Worm (Caenorhabditis elegans) whole organism, L2 larva: ENCODE results near the gene lron-10.

ENCODE experiments used
- C34F6.9 ChIP-seq: fragments of 150-350 bp; optimal IDR thresholded peaks from 2 replicates; lab custom pipeline; 2014; ENCODE audit warnings: missing biosample characterization, missing genetic modification characterization
- F13H6.1 ChIP-seq: sonication (generic microtip); optimal IDR thresholded peaks from 2 replicates; lab custom pipeline; 2016; ENCODE audit warnings: missing genetic modification characterization, missing compliant biosample characterization
- R02D3.7 ChIP-seq: fragments of 150-350 bp; optimal IDR thresholded peaks from 2 replicates; lab custom pipeline; 2014; ENCODE audit warnings: missing biosample characterization, missing genetic modification characterization
- Y55F3AM.14 ChIP-seq: fragments of 200-800 bp; sonication (Bioruptor generic); optimal IDR thresholded peaks from 2 replicates; lab custom pipeline; 2018; ENCODE audit warnings: mild to moderate bottlenecking, missing genetic modification characterization, missing compliant biosample characterization
- ZK546.5 ChIP-seq: sonication (generic microtip); optimal IDR thresholded peaks from 2 replicates; lab custom pipeline; 2017; ENCODE audit warnings: missing biosample characterization, missing genetic modification characterization
- alr-1 ChIP-seq: fragments of 150-350 bp; optimal IDR thresholded peaks from 2 replicates; lab custom pipeline; 2014; ENCODE audit warnings: missing biosample characterization, missing genetic modification characterization
- aly-2 ChIP-seq: fragments of 150-350 bp; optimal IDR thresholded peaks from 2 replicates; lab custom pipeline; 2014; ENCODE audit warnings: missing biosample characterization, missing genetic modification characterization
- ama-1 ChIP-seq: fragments of 150-350 bp; optimal IDR thresholded peaks from 2 replicates; lab custom pipeline; 2018; ENCODE audit warnings: inconsistent platforms
- blmp-1 ChIP-seq: sonication (generic microtip); optimal IDR thresholded peaks from 2 replicates; lab custom pipeline; 2017; ENCODE audit warnings: missing genetic modification characterization, mild to moderate bottlenecking, missing compliant biosample characterization, antibody characterized with exemption, moderate library complexity; ENCODE audit not compliant: insufficient read depth
- ceh-16 ChIP-seq: fragments of 150-350 bp; optimal IDR thresholded peaks from 2 replicates; lab custom pipeline; 2014; ENCODE audit warnings: missing biosample characterization, missing genetic modification characterization
- ceh-82 ChIP-seq: fragments of 150-350 bp; optimal IDR thresholded peaks from 2 replicates; lab custom pipeline; 2014; ENCODE audit warnings: missing biosample characterization, missing genetic modification characterization
- crh-2 ChIP-seq: sonication (generic microtip); optimal IDR thresholded peaks from 2 replicates; lab custom pipeline; 2017; ENCODE audit warnings: missing biosample characterization, missing genetic modification characterization
- dmd-4 ChIP-seq: sonication (generic microtip); optimal IDR thresholded peaks from 2 replicates; lab custom pipeline; 2017; ENCODE audit warnings: missing biosample characterization, missing genetic modification characterization
- egl-27 ChIP-seq: sonication (generic microtip); optimal IDR thresholded peaks from 3 replicates; lab custom pipeline; 2017; ENCODE audit warnings: missing biosample characterization, missing genetic modification reagents, missing genetic modification characterization
- elt-1 ChIP-seq: fragments of 150-350 bp; optimal IDR thresholded peaks from 2 replicates; lab custom pipeline; 2014; ENCODE audit warnings: missing biosample characterization, missing genetic modification characterization
- elt-3 ChIP-seq: sonication (generic microtip); optimal IDR thresholded peaks from 2 replicates; lab custom pipeline; 2017; ENCODE audit warnings: missing biosample characterization, missing genetic modification characterization
- fos-1 ChIP-seq: fragments of 150-350 bp; optimal IDR thresholded peaks from 2 replicates; lab custom pipeline; 2014; ENCODE audit warnings: missing biosample characterization, missing genetic modification characterization
- gmeb-1 ChIP-seq: fragments of 150-350 bp; optimal IDR thresholded peaks from 2 replicates; lab custom pipeline; 2014; ENCODE audit warnings: missing biosample characterization, missing genetic modification characterization
- lin-11 ChIP-seq: fragments of 150-350 bp; sonication (generic microtip); optimal IDR thresholded peaks from 2 replicates; lab custom pipeline; 2014; ENCODE audit warnings: missing biosample characterization, missing genetic modification characterization, inconsistent platforms, mixed read lengths
- lin-13 ChIP-seq: fragments of 150-350 bp; optimal IDR thresholded peaks from 2 replicates; lab custom pipeline; 2014; ENCODE audit warnings: missing biosample characterization, missing genetic modification reagents, missing genetic modification characterization
- lin-39 ChIP-seq: fragments of 150-350 bp; optimal IDR thresholded peaks from 2 replicates; lab custom pipeline; 2014; ENCODE audit warnings: missing biosample characterization, missing genetic modification reagents, missing genetic modification characterization
- lsy-2 ChIP-seq, 2 experiments: fragments of 150-350 bp in 1 of 2; sonication (generic microtip) in 1 of 2; optimal IDR thresholded peaks; 2 replicates each; lab custom pipeline; 2014 to 2017; ENCODE audit warnings: missing biosample characterization in 2 of 2, missing genetic modification characterization in 2 of 2
- mab-5 ChIP-seq: fragments of 150-350 bp; optimal IDR thresholded peaks from 2 replicates; lab custom pipeline; 2014; ENCODE audit warnings: missing biosample characterization, missing genetic modification characterization
- mbf-1 ChIP-seq: sonication (generic microtip); optimal IDR thresholded peaks from 2 replicates; lab custom pipeline; 2017; ENCODE audit warnings: missing biosample characterization, missing genetic modification characterization
- mdl-1 ChIP-seq, 2 experiments: fragments of 150-350 bp in 1 of 2; sonication (generic microtip) in 1 of 2; optimal IDR thresholded peaks; 2 replicates each; lab custom pipeline; 2017; ENCODE audit warnings: missing biosample characterization in 2 of 2, missing genetic modification characterization in 2 of 2
- nhr-10 ChIP-seq: sonication (generic microtip); optimal IDR thresholded peaks from 2 replicates; lab custom pipeline; 2017; ENCODE audit warnings: missing biosample characterization, missing genetic modification characterization
- nhr-11 ChIP-seq: fragments of 150-350 bp; optimal IDR thresholded peaks from 2 replicates; lab custom pipeline; 2014; ENCODE audit warnings: missing biosample characterization, missing genetic modification characterization
- nhr-12 ChIP-seq: fragments of 150-350 bp; optimal IDR thresholded peaks from 2 replicates; lab custom pipeline; 2014; ENCODE audit warnings: missing biosample characterization, missing genetic modification characterization
- nhr-129 ChIP-seq: fragments of 150-350 bp; optimal IDR thresholded peaks from 2 replicates; lab custom pipeline; 2014; ENCODE audit warnings: missing biosample characterization, missing genetic modification characterization
- nhr-21 ChIP-seq: fragments of 150-350 bp; optimal IDR thresholded peaks from 2 replicates; lab custom pipeline; 2014; ENCODE audit warnings: missing biosample characterization, missing genetic modification characterization
- nhr-23 ChIP-seq: fragments of 150-350 bp; optimal IDR thresholded peaks from 2 replicates; lab custom pipeline; 2014; ENCODE audit warnings: missing biosample characterization, missing genetic modification reagents, missing genetic modification characterization
- nhr-237 ChIP-seq: fragments of 150-350 bp; optimal IDR thresholded peaks from 2 replicates; lab custom pipeline; 2014; ENCODE audit warnings: missing biosample characterization, missing genetic modification characterization
- nhr-25 ChIP-seq: fragments of 150-350 bp; sonication (generic microtip); optimal IDR thresholded peaks from 3 replicates; lab custom pipeline; 2014; ENCODE audit warnings: missing biosample characterization, missing genetic modification characterization
- nhr-6 ChIP-seq: fragments of 150-350 bp; optimal IDR thresholded peaks from 2 replicates; lab custom pipeline; 2014; ENCODE audit warnings: missing biosample characterization, missing genetic modification characterization
- nhr-77 ChIP-seq: fragments of 150-350 bp; optimal IDR thresholded peaks from 2 replicates; lab custom pipeline; 2014; ENCODE audit warnings: missing biosample characterization, missing genetic modification characterization
- peb-1 ChIP-seq: fragments of 150-350 bp; optimal IDR thresholded peaks from 2 replicates; lab custom pipeline; 2014; ENCODE audit warnings: missing biosample characterization, missing genetic modification characterization
- sem-4 ChIP-seq: fragments of 150-350 bp; optimal IDR thresholded peaks from 2 replicates; lab custom pipeline; 2014; ENCODE audit warnings: missing biosample characterization, missing genetic modification reagents, missing genetic modification characterization
- skn-1 ChIP-seq: sonication (generic microtip); optimal IDR thresholded peaks from 2 replicates; lab custom pipeline; 2017; ENCODE audit warnings: missing biosample characterization, missing genetic modification characterization
- sma-3 ChIP-seq: sonication (generic microtip); optimal IDR thresholded peaks from 2 replicates; lab custom pipeline; 2016; ENCODE audit warnings: missing genetic modification reagents, missing genetic modification characterization, missing compliant biosample characterization
- sma-9 ChIP-seq, 2 experiments: fragments of 150-350 bp in 1 of 2; sonication (generic microtip) in 1 of 2; optimal IDR thresholded peaks; 2 replicates each; lab custom pipeline; 2014 to 2016; ENCODE audit warnings: missing genetic modification characterization in 2 of 2, mild to moderate bottlenecking in 1 of 2, missing biosample characterization in 1 of 2, missing compliant biosample characterization in 1 of 2, missing genetic modification reagents in 1 of 2, moderate library complexity in 1 of 2
- snpc-4 ChIP-seq: fragments of 150-350 bp; optimal IDR thresholded peaks from 2 replicates; lab custom pipeline; 2014; ENCODE audit warnings: missing biosample characterization, missing genetic modification characterization
- unc-39 ChIP-seq: fragments of 150-350 bp; optimal IDR thresholded peaks from 2 replicates; lab custom pipeline; 2014; ENCODE audit warnings: missing biosample characterization, missing genetic modification characterization
- unc-55 ChIP-seq: fragments of 150-350 bp; sonication (generic microtip); optimal IDR thresholded peaks from 3 replicates; lab custom pipeline; 2014; ENCODE audit warnings: missing biosample characterization, missing genetic modification reagents, missing genetic modification characterization
- unc-62 ChIP-seq: fragments of 150-350 bp; optimal IDR thresholded peaks from 2 replicates; lab custom pipeline; 2014; ENCODE audit warnings: missing biosample characterization, missing genetic modification reagents, missing genetic modification characterization
- zag-1 ChIP-seq: fragments of 150-350 bp; optimal IDR thresholded peaks from 2 replicates; lab custom pipeline; 2014; ENCODE audit warnings: missing biosample characterization, missing genetic modification characterization
- ztf-1 ChIP-seq: fragments of 200-800 bp; sonication (Bioruptor generic); conservative IDR thresholded peaks from 2 replicates; pipeline ENCODE4 v1.3.6; 2022; ENCODE audit warnings: missing genetic modification characterization, missing compliant biosample characterization
- ztf-11 ChIP-seq: sonication (generic microtip); optimal IDR thresholded peaks from 2 replicates; lab custom pipeline; 2017; ENCODE audit warnings: missing biosample characterization, missing genetic modification characterization
- ztf-4 ChIP-seq: fragments of 150-350 bp; optimal IDR thresholded peaks from 2 replicates; lab custom pipeline; 2014; ENCODE audit warnings: missing biosample characterization, missing genetic modification characterization

Gene lron-10

DNA sequence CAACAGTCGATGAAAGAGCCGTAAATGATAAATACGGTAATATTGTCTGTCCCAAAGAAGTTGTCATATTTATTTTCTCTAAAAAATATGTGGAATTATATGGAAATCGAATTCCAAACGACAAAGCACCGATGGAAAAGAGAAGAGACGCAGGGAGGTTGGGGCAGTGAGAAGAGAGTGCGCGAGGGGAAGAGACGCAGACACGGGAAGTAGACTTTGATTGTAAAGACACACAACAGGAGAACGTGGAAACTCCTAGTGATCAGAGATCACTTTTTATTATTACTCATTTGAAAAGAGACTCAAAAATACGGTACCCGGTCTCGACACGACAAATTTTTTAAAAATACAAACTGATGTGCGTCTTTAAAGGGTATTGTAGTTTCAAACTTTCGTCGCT is 7.2 kb upstream of the lron-10 start:
- TF ChIP-seq lsy-2 (tag; optimal IDR thresholded peaks at IDR 0.05; lab: Kevin White, UChicago) (peak; percentile 18 to 71), unc-55 (GFP tag; lab: Kevin White, UChicago) (peak; percentile 43), nhr-21 (tag; lab: Kevin White, UChicago) (peak; percentile 21), elt-1 (no peak), nhr-25 (tag; lab: Kevin White, UChicago) (peak; percentile 24), gmeb-1 (peak; percentile 1), mdl-1 (tag; optimal IDR thresholded peaks at IDR 0.05; lab: Kevin White, UChicago) (peak in 1 of 2 experiments; percentile 27), nhr-6 (tag; lab: Kevin White, UChicago) (no peak), crh-2 (tag; lab: Kevin White, UChicago) (peak; percentile 73), alr-1 (tag; lab: Kevin White, UChicago) (no peak), peb-1 (tag; lab: Kevin White, UChicago) (no peak), F13H6.1 (peak; percentile 56), C34F6.9 (peak; percentile 41), sma-9 (GFP tag; optimal IDR thresholded peaks at IDR 0.05; lab: Kevin White, UChicago) (peak; percentile 74), sma-9 (tag; optimal IDR thresholded peaks at IDR 0.05; lab: Kevin White, UChicago) (no peak)
- TF ChIP-seq, all 48 proteins: peak for 10

DNA sequence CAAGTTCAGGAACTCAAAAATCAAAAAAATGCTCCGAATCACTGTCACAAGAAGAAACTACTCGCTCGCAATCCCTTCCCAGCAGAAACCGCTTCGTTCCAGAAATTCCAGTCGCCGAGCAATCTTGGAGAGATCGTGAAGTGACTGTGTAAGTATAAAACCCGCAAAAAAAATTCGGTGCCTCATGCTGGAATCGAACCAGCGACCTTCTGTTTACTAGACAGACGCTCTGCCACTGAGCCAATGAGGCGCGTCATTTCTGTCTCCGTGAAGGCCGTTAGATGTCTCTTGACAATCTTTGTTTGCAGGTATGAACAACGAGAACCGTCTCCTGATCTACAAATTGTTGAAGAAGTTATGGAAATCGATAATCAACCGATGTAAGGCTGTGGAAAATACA is 3.4 kb upstream of the lron-10 start:
- TF ChIP-seq nhr-25 (tag; lab: Kevin White, UChicago) (peak; percentile 17), ztf-4 (tag; lab: Kevin White, UChicago) (no peak), nhr-23 (tag; lab: Kevin White, UChicago) (no peak), ztf-1 (GFP tag; lab: Robert Waterston, UW) (no peak), mab-5 (tag; lab: Kevin White, UChicago) (no peak), unc-62 (GFP tag; lab: Kevin White, UChicago) (no peak), nhr-129 (tag; lab: Kevin White, UChicago) (peak; percentile 73), C34F6.9 (peak; percentile 26), ZK546.5 (tag; lab: Kevin White, UChicago) (no peak), mdl-1 (tag; optimal IDR thresholded peaks at IDR 0.05; lab: Kevin White, UChicago) (no peak), ama-1 (lab: Kevin White, UChicago) (no peak), sem-4 (tag; lab: Kevin White, UChicago) (no peak), unc-39 (no peak), mbf-1 (tag; lab: Kevin White, UChicago) (no peak), ztf-11 (tag; lab: Kevin White, UChicago) (no peak), crh-2 (tag; lab: Kevin White, UChicago) (no peak), nhr-12 (tag; lab: Kevin White, UChicago) (no peak), nhr-21 (tag; lab: Kevin White, UChicago) (peak; percentile 17), sma-3 (peak; percentile 41), peb-1 (tag; lab: Kevin White, UChicago) (no peak), lsy-2 (tag; optimal IDR thresholded peaks at IDR 0.05; lab: Kevin White, UChicago) (peak in 1 of 2 experiments; percentile 47), nhr-77 (no peak), fos-1 (peak; percentile 47), ceh-82 (tag; lab: Kevin White, UChicago) (no peak), egl-27 (tag; lab: Kevin White, UChicago) (no peak), zag-1 (tag; lab: Kevin White, UChicago) (no peak), dmd-4 (tag; lab: Kevin White, UChicago) (no peak), nhr-10 (tag; lab: Kevin White, UChicago) (no peak), R02D3.7 (tag; lab: Kevin White, UChicago) (no peak), F13H6.1 (peak; percentile 10), aly-2 (tag; lab: Kevin White, UChicago) (no peak), elt-1 (no peak), Y55F3AM.14 (GFP tag; lab: Kevin White, UChicago) (no peak), gmeb-1 (peak; percentile 39), blmp-1 (no peak), nhr-237 (no peak), lin-11 (tag; lab: Kevin White, UChicago) (no peak), nhr-11 (tag; lab: Kevin White, UChicago) (no peak), skn-1 (tag; lab: Kevin White, UChicago) (no peak), lin-39 (no peak), nhr-6 (tag; lab: Kevin White, UChicago) (no peak), snpc-4 (no peak), alr-1 (tag; lab: Kevin White, UChicago) (no peak), sma-9 (GFP tag; optimal IDR thresholded peaks at IDR 0.05; lab: Kevin White, UChicago) (peak; percentile 22), sma-9 (tag; optimal IDR thresholded peaks at IDR 0.05; lab: Kevin White, UChicago) (no peak), unc-55 (GFP tag; lab: Kevin White, UChicago) (peak; percentile 12), lin-13 (GFP tag; lab: Kevin White, UChicago) (peak; percentile 2), ceh-16 (tag; lab: Kevin White, UChicago) (no peak), elt-3 (tag; lab: Kevin White, UChicago) (no peak)
